Worm (Caenorhabditis elegans) whole organism, L4/young adult: Measurements from ENCODE around the gene D2045.5.

ENCODE experiments used
- W03F9.2 ChIP-seq: fragments of 150-350 bp; optimal IDR thresholded peaks from 2 replicates; lab custom pipeline; 2014; ENCODE audit warnings: missing biosample characterization, missing genetic modification characterization
- him-1 ChIP-seq: sonication (generic microtip); optimal IDR thresholded peaks from 2 replicates; lab custom pipeline; 2016; ENCODE audit warnings: missing genotype, missing genetic modification reagents, missing genetic modification characterization, missing compliant biosample characterization

DNA sequence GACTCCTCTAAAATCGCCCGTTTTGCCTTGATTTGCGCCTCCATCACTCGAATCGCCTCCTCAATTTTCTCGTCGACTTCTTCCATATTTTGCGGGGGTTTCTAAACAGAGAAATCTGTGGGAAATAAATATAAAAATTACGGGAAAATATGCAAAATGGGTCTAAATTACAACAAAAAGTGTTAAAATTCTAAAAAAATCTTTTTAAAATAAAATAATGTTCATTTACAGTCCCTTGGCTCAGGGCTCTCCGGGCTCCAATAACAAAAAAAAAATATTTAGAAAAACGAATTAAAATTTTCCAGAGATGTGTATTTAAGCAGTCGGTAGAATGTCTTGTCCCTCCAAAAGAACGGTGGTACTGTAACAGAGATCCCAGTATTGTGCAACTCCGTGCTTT lies 45.5 kb downstream of the D2045.5 start, which contains the start of gene M03C11.6:
- TF ChIP-seq him-1 (tag; lab: Kevin White, UChicago) (no peak), W03F9.2 (tag; lab: Kevin White, UChicago) (no peak)
